Worm (Caenorhabditis elegans) whole organism, L4/young adult: ENCODE results near the gene F42A8.1.

ENCODE experiments used
- W03F9.2 ChIP-seq: fragments of 150-350 bp; optimal IDR thresholded peaks from 2 replicates; lab custom pipeline; 2014; ENCODE audit warnings: missing biosample characterization, missing genetic modification characterization
- dao-5 ChIP-seq: sonication (generic microtip); optimal IDR thresholded peaks from 2 replicates; lab custom pipeline; 2016; ENCODE audit warnings: missing genotype, missing genetic modification characterization, moderate library complexity, missing compliant biosample characterization
- him-1 ChIP-seq: sonication (generic microtip); optimal IDR thresholded peaks from 2 replicates; lab custom pipeline; 2016; ENCODE audit warnings: missing genotype, missing genetic modification reagents, missing genetic modification characterization, missing compliant biosample characterization

F42A8.1 gene

DNA sequence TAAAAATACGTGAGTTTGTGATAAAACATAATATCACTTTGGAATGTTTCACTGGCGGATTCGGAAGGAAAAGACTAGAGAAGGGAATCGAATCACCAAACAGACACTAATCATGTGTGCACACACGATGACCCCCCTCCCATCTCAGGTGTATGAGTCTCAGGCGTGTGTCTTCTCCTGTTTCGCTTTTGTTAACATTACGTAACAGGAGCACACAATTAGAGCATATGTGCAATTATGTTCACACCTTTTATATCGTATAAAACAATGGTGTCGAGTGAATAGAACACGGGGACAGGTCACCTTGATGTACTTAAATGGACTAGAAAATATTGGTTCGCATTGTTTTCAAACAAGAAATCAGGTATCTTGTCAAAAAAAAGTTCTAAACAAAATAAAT, 29.6 kb downstream of the F42A8.1 start:
- no peak for TF ChIP-seq dao-5 (tag; lab: Kevin White, UChicago)
- no peak for TF ChIP-seq W03F9.2 (tag; lab: Kevin White, UChicago)

DNA sequence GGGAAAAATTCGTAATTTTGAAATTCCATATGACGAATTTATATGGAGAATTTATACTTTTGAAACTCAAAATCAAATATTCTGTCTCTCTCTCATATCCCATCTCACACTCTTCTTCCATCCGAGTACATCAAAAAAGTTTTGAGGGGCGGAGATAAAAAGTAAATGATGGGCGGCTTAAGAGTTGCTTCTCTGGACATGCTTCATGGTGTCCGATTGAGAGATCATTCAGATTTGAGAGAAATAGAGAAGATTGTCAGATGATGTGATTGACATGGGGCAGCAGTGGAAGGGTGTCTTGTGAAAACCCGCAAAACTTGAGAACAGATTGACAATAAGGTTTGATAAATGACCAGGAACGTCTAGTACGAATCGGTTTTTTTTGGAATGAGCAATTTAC, 30.7 kb downstream of the F42A8.1 start:
- TF ChIP-seq dao-5 (tag; lab: Kevin White, UChicago) (no peak), him-1 (tag; lab: Kevin White, UChicago) (no peak), W03F9.2 (tag; lab: Kevin White, UChicago) (no peak)

DNA sequence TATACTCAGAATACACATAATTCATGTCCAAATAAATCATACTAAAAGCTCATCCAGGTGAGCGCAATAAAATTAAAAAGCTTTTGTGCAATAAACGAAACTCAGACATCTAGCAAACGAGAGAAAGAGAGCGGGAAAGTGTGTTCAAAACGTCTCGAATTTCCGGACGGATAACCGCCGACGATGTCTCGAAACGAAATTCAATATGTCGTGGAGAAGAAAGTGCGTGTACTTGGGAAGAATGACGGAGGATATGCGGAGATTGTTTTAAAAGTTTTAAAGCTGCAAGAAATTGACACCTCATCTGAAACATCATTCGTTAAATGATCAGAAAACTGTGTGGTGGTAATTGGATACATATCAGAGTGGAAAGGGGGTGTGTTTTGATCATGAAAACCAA, 31.7 kb downstream of the F42A8.1 start:
- TF ChIP-seq him-1 (tag; lab: Kevin White, UChicago) = no peak
- no peak for TF ChIP-seq dao-5 (tag; lab: Kevin White, UChicago)
- no peak for TF ChIP-seq W03F9.2 (tag; lab: Kevin White, UChicago)

DNA sequence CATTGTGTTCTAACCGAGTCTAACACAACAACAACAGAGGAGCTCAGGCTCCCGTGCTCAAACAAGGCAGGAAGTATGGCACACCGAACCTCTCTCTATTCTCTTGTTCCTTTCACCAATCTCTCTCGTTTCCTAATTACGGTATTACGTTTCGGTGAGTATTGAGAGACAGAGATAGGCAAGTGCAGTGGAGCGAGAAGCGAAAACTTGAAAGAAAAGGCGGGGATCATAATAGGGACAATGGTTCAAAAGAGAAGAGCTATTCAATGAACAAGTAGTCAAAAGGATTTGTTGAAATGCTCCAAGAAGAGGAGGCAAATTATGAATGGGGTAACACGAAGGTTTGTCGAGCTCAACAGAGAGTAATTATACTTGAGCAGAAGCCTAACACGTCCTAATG, 33.1 kb downstream of the F42A8.1 start:
- TF ChIP-seq dao-5 (tag; lab: Kevin White, UChicago) (no peak), W03F9.2 (tag; lab: Kevin White, UChicago) (no peak), him-1 (tag; lab: Kevin White, UChicago) (no peak)

DNA sequence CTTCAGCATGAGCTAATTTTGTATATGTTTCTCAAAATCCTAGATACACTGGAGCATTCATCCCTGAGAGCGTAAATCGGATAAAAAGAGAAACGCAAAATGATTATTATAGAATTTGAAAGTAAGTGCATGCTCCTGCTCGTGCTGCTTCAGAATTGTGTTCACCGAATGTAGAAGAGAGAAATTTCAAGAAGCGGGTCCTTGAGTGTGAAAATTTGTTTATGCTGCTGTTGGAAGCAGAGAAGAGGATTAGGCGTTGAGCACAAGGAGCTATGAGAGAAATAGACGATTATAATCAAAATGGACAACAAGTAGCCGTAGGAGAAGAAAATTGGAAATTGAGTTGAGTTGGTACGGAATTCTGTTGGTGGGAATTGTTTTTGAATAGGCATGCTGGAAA, 34.7 kb downstream of the F42A8.1 start:
- TF ChIP-seq W03F9.2 (tag; lab: Kevin White, UChicago) (no peak), him-1 (tag; lab: Kevin White, UChicago) (no peak), dao-5 (tag; lab: Kevin White, UChicago) (no peak)

DNA sequence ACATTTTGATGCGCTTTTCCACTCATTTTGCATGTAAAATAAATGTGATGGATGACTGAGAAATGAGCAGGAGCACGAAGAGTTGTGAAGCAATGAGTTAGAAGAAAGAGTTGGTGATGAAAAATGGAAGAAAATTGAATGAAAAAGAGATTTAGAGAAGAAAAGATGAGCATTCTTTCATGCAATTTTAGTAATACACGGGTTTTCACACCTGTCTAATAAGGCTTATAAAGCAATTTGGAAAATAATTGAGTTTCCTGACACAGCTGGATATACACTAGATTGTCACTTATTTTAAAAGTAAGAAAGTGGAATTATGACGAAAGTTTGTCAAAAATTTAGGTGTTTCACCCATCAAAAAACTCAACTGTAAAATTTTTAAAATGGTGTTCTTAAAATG, 35.6 kb downstream of the F42A8.1 start:
- TF ChIP-seq him-1 (tag; lab: Kevin White, UChicago) (no peak), dao-5 (tag; lab: Kevin White, UChicago) (no peak)

DNA sequence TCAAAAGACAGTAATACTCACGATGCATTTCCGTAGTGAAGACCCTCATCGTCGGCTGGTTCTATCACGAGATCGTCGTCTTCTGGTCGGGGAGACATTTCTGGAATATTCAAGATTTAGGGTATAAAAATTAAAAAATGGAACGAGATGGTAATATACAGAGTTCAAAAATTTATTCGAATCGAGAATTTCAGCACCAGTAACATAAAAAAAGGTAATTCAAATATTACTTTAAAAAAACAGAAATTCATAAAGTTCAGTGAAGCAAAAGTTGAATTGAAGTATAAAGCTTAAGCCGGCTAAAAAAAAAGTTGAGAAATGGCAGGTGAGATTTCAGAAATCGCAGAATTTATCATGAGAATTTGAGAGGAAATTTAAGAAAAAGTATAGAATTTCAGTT, 36.2 kb downstream of the F42A8.1 start, which contains the start of gene cam-1:
Gene cam-1, minus strand, starts transcription at position 101 of the 400 bp plus-strand sequence.
- TF ChIP-seq him-1 (tag; lab: Kevin White, UChicago) = no peak
- no peak for TF ChIP-seq dao-5 (tag; lab: Kevin White, UChicago)
- TF ChIP-seq W03F9.2 (tag; lab: Kevin White, UChicago) = no peak

DNA sequence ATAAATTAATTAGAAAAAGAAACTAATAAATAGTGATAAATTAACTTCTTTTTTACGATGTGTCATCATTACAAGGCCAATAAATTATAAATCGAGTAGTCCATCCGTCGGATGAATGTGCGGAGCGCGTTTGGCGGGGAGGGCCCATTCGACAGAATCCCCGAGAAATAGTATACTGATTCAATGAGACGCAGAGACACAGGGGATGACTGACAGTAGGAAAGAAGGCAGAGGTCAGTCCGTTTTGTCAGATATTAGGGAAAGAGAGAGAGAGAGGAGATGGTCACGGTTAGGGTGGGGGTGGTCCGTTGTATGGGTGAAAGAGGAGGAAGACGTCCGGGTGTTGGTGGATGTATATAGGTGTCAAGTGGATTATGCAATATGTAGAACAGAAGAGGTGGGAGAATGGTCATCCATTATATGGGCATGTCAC, 37.8 kb downstream of the F42A8.1 start:
- TF ChIP-seq him-1 (tag; lab: Kevin White, UChicago) (no peak), W03F9.2 (tag; lab: Kevin White, UChicago) (no peak), dao-5 (tag; lab: Kevin White, UChicago) (no peak)

DNA sequence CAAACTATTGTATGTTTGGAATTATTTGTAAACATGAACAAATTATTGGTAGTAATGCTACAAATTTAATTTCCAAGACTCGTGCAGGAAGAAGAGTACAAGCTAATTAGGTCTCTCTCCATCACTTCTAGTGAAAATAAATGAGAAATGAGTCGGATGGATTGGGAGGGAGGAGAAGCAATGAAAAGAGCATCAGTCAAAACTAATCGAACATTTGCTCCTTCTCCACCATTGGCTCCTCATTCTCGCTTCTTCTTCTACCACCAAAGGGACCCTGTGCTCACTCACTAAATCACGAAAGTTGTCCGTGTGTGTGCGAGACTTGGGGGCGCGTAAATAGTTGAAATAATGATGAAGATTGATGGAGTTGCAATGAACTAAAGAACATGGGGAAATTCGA, 39.6 kb downstream of the F42A8.1 start:
- no peak for TF ChIP-seq him-1 (tag; lab: Kevin White, UChicago)
- no peak for TF ChIP-seq W03F9.2 (tag; lab: Kevin White, UChicago)
- TF ChIP-seq dao-5 (tag; lab: Kevin White, UChicago) = no peak

DNA sequence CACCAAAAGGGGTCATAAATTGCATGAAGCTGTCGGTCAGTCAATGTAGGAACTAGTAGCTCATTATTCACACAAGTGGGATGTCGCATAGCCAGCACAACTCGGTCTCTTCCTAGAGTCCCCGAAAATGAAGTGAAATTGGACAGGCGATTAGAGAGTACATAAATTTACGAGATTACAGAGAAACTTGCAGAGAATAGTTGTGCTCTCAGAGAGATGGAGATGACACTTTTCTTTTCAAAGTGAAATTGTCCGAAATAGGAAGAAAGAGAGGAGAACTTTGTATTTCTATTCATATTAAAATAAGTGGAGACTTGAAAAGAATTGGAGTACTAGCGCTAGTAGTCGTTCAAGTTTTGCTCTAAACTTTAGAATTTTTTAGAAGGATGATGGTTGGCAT, 40.8 kb downstream of the F42A8.1 start:
- no peak for TF ChIP-seq dao-5 (tag; lab: Kevin White, UChicago)
- TF ChIP-seq W03F9.2 (tag; lab: Kevin White, UChicago) = no peak
- no peak for TF ChIP-seq him-1 (tag; lab: Kevin White, UChicago)

DNA sequence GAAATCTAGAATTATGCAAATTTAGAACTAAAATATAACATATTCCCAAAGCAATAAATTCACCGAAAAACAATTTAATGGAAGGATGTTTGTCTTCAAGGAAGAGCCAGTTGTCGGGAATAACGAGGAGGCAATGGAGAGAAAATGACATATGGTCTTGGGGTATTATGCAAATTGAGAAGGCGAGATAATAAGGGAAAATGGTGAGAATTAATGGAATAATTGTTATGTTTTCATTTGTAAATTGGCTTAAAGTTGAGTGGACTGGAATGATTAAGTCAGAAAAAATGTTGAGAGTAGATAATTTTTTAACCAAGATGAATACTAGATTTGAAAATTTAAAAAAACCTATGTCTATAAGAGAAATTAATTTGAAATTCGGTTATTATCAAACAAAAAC, 41.5 kb downstream of the F42A8.1 start:
- TF ChIP-seq him-1 (tag; lab: Kevin White, UChicago) (no peak), W03F9.2 (tag; lab: Kevin White, UChicago) (no peak), dao-5 (tag; lab: Kevin White, UChicago) (no peak)

DNA sequence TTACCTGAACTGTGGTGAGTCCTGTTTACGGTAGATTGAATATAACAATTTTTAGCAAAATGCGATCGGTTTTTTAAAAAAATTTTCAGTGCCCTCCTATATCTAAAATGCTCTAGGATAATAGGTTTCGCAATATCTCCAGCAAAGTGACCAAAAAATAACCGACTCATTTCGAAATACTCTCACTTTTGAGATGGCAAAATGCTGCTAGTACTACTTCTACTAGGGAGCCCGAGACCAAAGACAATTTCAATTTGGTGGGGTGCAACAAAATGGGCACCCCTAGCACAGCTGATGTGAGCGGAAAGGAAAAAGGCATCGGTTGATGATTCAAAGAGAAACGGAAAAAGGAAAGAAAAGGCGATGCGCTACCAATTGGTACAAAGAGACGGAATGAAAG, 42.8 kb downstream of the F42A8.1 start:
- TF ChIP-seq W03F9.2 (tag; lab: Kevin White, UChicago) = no peak
- no peak for TF ChIP-seq dao-5 (tag; lab: Kevin White, UChicago)
- no peak for TF ChIP-seq him-1 (tag; lab: Kevin White, UChicago)

DNA sequence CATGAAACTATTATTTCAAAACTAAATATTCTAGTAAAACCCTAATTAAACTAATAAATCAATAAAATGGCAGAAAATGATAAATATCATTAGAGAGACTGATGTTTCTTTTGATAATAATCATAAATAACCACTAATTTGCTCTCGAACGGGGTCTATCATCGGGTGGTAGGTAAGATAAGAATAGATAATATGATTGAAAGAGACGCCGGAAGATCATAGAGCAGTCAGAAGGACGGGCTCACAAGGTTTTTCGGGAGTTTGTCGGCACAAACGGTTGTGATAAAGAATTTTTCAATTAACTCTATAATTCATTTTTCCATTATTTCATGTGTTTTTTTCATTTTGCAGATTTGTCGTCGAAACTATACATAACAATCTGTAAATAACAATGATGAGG, 45.3 kb downstream of the F42A8.1 start:
- TF ChIP-seq him-1 (tag; lab: Kevin White, UChicago) (no peak), dao-5 (tag; lab: Kevin White, UChicago) (no peak), W03F9.2 (tag; lab: Kevin White, UChicago) (no peak)

DNA sequence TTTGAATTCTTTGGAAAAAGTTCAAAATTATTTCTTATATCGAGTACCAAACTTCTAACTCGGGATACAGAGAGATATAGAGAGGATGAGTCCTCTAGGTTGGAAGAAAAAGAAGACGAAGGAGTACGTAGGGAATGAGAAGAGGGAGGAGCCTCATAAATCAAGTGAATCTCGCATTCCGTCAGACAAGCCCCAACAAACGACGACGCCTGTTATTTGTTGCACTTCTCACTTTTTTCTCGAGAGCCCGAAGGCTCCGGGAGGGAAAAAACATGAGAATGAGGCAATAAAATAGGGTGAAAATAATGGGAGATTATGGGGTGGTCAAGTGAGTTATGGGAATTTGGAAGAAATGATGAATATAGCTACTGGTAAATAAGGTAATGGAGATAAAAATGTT, 46.7 kb downstream of the F42A8.1 start:
- TF ChIP-seq W03F9.2 (tag; lab: Kevin White, UChicago) = no peak
- TF ChIP-seq him-1 (tag; lab: Kevin White, UChicago) = no peak
- no peak for TF ChIP-seq dao-5 (tag; lab: Kevin White, UChicago)

DNA sequence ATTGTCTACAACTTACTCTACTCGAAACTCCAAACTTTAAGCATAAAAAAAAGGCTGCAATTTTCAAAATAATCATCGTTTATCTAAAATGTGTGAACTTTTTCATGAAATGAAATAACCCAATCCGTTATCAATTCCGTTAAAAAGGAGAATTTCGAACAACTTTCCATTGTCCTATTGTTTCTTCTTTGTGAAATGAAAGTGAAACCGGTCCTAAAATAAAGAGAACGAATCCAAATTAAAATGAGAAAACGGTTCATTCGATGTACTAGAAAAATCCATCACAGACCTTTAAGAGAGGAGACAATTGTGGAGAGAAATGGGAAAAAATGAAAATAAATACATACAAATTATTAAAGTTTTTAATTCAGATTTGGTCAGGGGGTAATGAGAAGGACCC, 50.7 kb downstream of the F42A8.1 start, which contains the start of gene C01G6.9:
Gene C01G6.9, minus strand, starts transcription at position 141 of the 400 bp plus-strand sequence.
- TF ChIP-seq W03F9.2 (tag; lab: Kevin White, UChicago) (no peak), dao-5 (tag; lab: Kevin White, UChicago) (no peak), him-1 (tag; lab: Kevin White, UChicago) (no peak)
